Worm (Caenorhabditis elegans): ENCODE data around the gene sss-1.

sss-1 gene

ce11 chrIV:9875646-9876045 lies 17.9 kb downstream of the sss-1 start (continued):
- TF ChIP-seq egl-27 (tag; optimal IDR thresholded peaks at IDR 0.05) (no peak), lin-13 (GFP tag; optimal IDR thresholded peaks at IDR 0.05) (no peak), lir-3 (tag; optimal IDR thresholded peaks at IDR 0.05) (no peak), set-16 (GFP tag; IDR thresholded peaks at IDR 0.05) (no peak), daf-12 (tag; optimal IDR thresholded peaks at IDR 0.05) (no peak), egl-43 (GFP tag; IDR thresholded peaks at IDR 0.05) (no peak), mep-1 (tag; optimal IDR thresholded peaks at IDR 0.05) (peak; percentile 50), ama-1 (optimal IDR thresholded peaks at IDR 0.05) (no peak), nhr-28 (tag; optimal IDR thresholded peaks at IDR 0.05) (peak; percentile 87), lin-29 (GFP tag; IDR thresholded peaks at IDR 0.05) (no peak), Y48G9A.11 (GFP tag; IDR thresholded peaks at IDR 0.05) (no peak), skn-1 (tag; optimal IDR thresholded peaks at IDR 0.05) (no peak), dmd-8 (GFP tag; IDR thresholded peaks at IDR 0.05) (no peak), hlh-11 (tag; optimal IDR thresholded peaks at IDR 0.05) (peak; percentile 80), sdz-12 (GFP tag; optimal IDR thresholded peaks at IDR 0.05) (no peak), mdl-1 (tag; optimal IDR thresholded peaks at IDR 0.05) (peak in 1 of 2 experiments; percentile 81), mxl-3 (GFP tag; optimal IDR thresholded peaks at IDR 0.05) (peak; percentile 90), dpl-1 (GFP tag; optimal IDR thresholded peaks at IDR 0.05) (peak; percentile 14), lim-7 (GFP tag; IDR thresholded peaks at IDR 0.05) (no peak), zfp-2 (tag; optimal IDR thresholded peaks at IDR 0.05) (no peak), F10B5.3 (tag; optimal IDR thresholded peaks at IDR 0.05) (no peak), Y105C5A.15 (GFP tag; IDR thresholded peaks at IDR 0.05) (no peak), R02D3.7 (tag; optimal IDR thresholded peaks at IDR 0.05) (no peak), ceh-82 (tag; optimal IDR thresholded peaks at IDR 0.05) (no peak), fkh-10 (GFP tag; optimal IDR thresholded peaks at IDR 0.05) (no peak), F49E8.2 (tag; optimal IDR thresholded peaks at IDR 0.05; ENCODE audit: borderline replicate concordance) (no peak), zip-11 (GFP tag; IDR thresholded peaks at IDR 0.05) (no peak), zfp-3 (GFP tag; conservative IDR thresholded peaks at IDR 0.05) (no peak), ctbp-1 (GFP tag; IDR thresholded peaks at IDR 0.05) (no peak), madf-9 (GFP tag; conservative IDR thresholded peaks at IDR 0.05) (no peak), ceh-44 (GFP tag; IDR thresholded peaks at IDR 0.05) (no peak), lin-38 (GFP tag; IDR thresholded peaks at IDR 0.05) (no peak), F44E2.7 (GFP tag; IDR thresholded peaks at IDR 0.05) (no peak), pha-4 (GFP tag; IDR thresholded peaks at IDR 0.05) (no peak), pha-4 (tag; optimal IDR thresholded peaks at IDR 0.05) (no peak), spr-3 (GFP tag; optimal IDR thresholded peaks at IDR 0.05) (no peak), nhr-76 (tag; optimal IDR thresholded peaks at IDR 0.05) (no peak), tag-97 (GFP tag; IDR thresholded peaks at IDR 0.05) (no peak), hif-1 (tag; optimal IDR thresholded peaks at IDR 0.05) (no peak), snpc-1.2 (GFP tag; IDR thresholded peaks at IDR 0.05) (no peak), unc-39 (tag; optimal IDR thresholded peaks at IDR 0.05) (no peak), attf-4 (tag; optimal IDR thresholded peaks at IDR 0.05) (no peak), F37D6.2 (tag; optimal IDR thresholded peaks at IDR 0.05) (no peak), nhr-41 (GFP tag; IDR thresholded peaks at IDR 0.05) (no peak), nhr-237 (tag; optimal IDR thresholded peaks at IDR 0.05) (no peak), rbr-2 (tag; optimal IDR thresholded peaks at IDR 0.05) (no peak), unc-130 (GFP tag; optimal IDR thresholded peaks at IDR 0.05) (no peak), nhr-25 (tag; optimal IDR thresholded peaks at IDR 0.05; ENCODE audit: borderline replicate concordance, insufficient read depth) (no peak), mdt-29 (GFP tag; IDR thresholded peaks at IDR 0.05) (no peak), hlh-30 (tag; optimal IDR thresholded peaks at IDR 0.05; ENCODE audit: insufficient read depth) (peak; percentile 76), madf-5 (GFP tag; IDR thresholded peaks at IDR 0.05) (no peak), daf-16 (GFP tag; optimal IDR thresholded peaks at IDR 0.05) (no peak), daf-16 (tag; optimal IDR thresholded peaks at IDR 0.05) (peak; percentile 88)

Data from whole organism, L4 larva.